Fruit fly (Drosophila melanogaster) whole organism, embryonic: ENCODE data around the gene CG9986.

ENCODE experiments used
- ATbp ChIP-seq: fragments of 200-800 bp; sonication (Bioruptor generic); optimal IDR thresholded peaks from 2 replicates; lab custom pipeline; 2017; ENCODE audit warnings: missing biosample characterization, mild to moderate bottlenecking, missing genetic modification characterization, missing genetic modification reagents
- CG10321 ChIP-seq: fragments of 200-800 bp; sonication (Bioruptor generic); IDR thresholded peaks from 2 replicates; pipeline ENCODE4 v1.3.6; 2022; ENCODE audit warnings: missing biosample characterization, missing genetic modification characterization
- CG12744 ChIP-seq: fragments of 200-800 bp; sonication (Bioruptor generic); optimal IDR thresholded peaks from 2 replicates; lab custom pipeline; 2016; ENCODE audit warnings: missing biosample characterization, missing genetic modification characterization
- CG13296 ChIP-seq: fragments of 200-800 bp; sonication (Bioruptor generic); optimal IDR thresholded peaks from 3 replicates; lab custom pipeline; 2018; ENCODE audit warnings: missing biosample characterization, mild to moderate bottlenecking, missing genetic modification characterization
- CG14860 ChIP-seq: fragments of 200-800 bp; sonication (Bioruptor generic); IDR thresholded peaks from 3 replicates; pipeline ENCODE4 v1.3.6; 2022; ENCODE audit warnings: missing biosample characterization, missing genetic modification characterization; ENCODE audit not compliant: partially characterized antibody
- CG18764 ChIP-seq: fragments of 200-800 bp; sonication (Bioruptor generic); optimal IDR thresholded peaks from 3 replicates; lab custom pipeline; 2016; ENCODE audit warnings: missing biosample characterization, missing genetic modification characterization
- CG3163 ChIP-seq: fragments of 200-800 bp; sonication (Bioruptor generic); optimal IDR thresholded peaks from 3 replicates; lab custom pipeline; 2016; ENCODE audit warnings: missing biosample characterization, missing genetic modification characterization
- CG33213 ChIP-seq: fragments of 200-800 bp; sonication (Bioruptor generic); optimal IDR thresholded peaks from 3 replicates; lab custom pipeline; 2016; ENCODE audit warnings: missing biosample characterization, missing genetic modification characterization
- CG4404 ChIP-seq: fragments of 200-800 bp; sonication (Bioruptor generic); IDR thresholded peaks from 2 replicates; pipeline ENCODE4 v1.3.6; 2022; ENCODE audit warnings: missing biosample characterization, missing genetic modification characterization
- CG7372 ChIP-seq: fragments of 200-800 bp; sonication (Bioruptor generic); IDR thresholded peaks from 2 replicates; pipeline ENCODE4 v1.3.6; 2022; ENCODE audit warnings: missing biosample characterization, missing genetic modification characterization
- CG8765 ChIP-seq: fragments of 200-800 bp; sonication (Bioruptor generic); IDR thresholded peaks from 2 replicates; pipeline ENCODE4 v1.3.6; 2022; ENCODE audit warnings: missing biosample characterization, missing genetic modification characterization
- Chrac-16 ChIP-seq: fragments of 200-800 bp; sonication (Bioruptor generic); optimal IDR thresholded peaks from 3 replicates; lab custom pipeline; 2016; ENCODE audit warnings: missing biosample characterization, missing genetic modification characterization
- Dp ChIP-seq: fragments of 200-800 bp; sonication (Bioruptor generic); optimal IDR thresholded peaks from 2 replicates; lab custom pipeline; 2018; ENCODE audit warnings: missing biosample characterization, mild to moderate bottlenecking, missing genetic modification characterization, moderate library complexity
- E2f1 ChIP-seq: fragments of 200-800 bp; sonication (Bioruptor generic); IDR thresholded peaks from 2 replicates; pipeline ENCODE4 v1.3.6; 2022; ENCODE audit warnings: missing biosample characterization, missing genetic modification characterization
- E2f2 ChIP-seq: fragments of 200-800 bp; sonication (Bioruptor generic); IDR thresholded peaks from 2 replicates; pipeline ENCODE4 v1.3.6; 2022; ENCODE audit warnings: missing biosample characterization, missing genetic modification characterization
- Eip74EF ChIP-seq, 2 experiments: fragments of 200-800 bp in 1 of 2; fragments of >200 bp in 1 of 2; sonication (Bioruptor generic) in 1 of 2; optimal IDR thresholded peaks; 2 replicates each; lab custom pipeline; 2017 to 2019; ENCODE audit warnings: missing biosample characterization in 2 of 2, missing genetic modification characterization in 2 of 2, mild to moderate bottlenecking in 1 of 2, moderate library complexity in 1 of 2
- Elba2 ChIP-seq: fragments of 200-800 bp; sonication (Bioruptor generic); optimal IDR thresholded peaks from 3 replicates; lab custom pipeline; 2016; ENCODE audit warnings: missing biosample characterization, missing genetic modification characterization
- Ets97D ChIP-seq: fragments of 200-800 bp; sonication (Bioruptor generic); optimal IDR thresholded peaks from 3 replicates; lab custom pipeline; 2016; ENCODE audit warnings: missing biosample characterization, missing genetic modification characterization
- Hey ChIP-seq: fragments of 200-800 bp; sonication (Bioruptor generic); optimal IDR thresholded peaks from 3 replicates; lab custom pipeline; 2018; ENCODE audit warnings: missing biosample characterization, mild to moderate bottlenecking, missing genetic modification characterization
- Hr3 ChIP-seq: fragments of 200-800 bp; sonication (Bioruptor generic); optimal IDR thresholded peaks from 3 replicates; lab custom pipeline; 2016; ENCODE audit warnings: missing biosample characterization, missing genetic modification characterization
- Hr39 ChIP-seq: fragments of >200 bp; optimal IDR thresholded peaks from 2 replicates; lab custom pipeline; 2017
- Hsf ChIP-seq: fragments of 200-800 bp; sonication (Bioruptor generic); optimal IDR thresholded peaks from 3 replicates; lab custom pipeline; 2016; ENCODE audit warnings: missing biosample characterization, missing genetic modification characterization
- MTF-1 ChIP-seq: fragments of 200-800 bp; sonication (Bioruptor generic); optimal IDR thresholded peaks from 2 replicates; lab custom pipeline; 2018; ENCODE audit warnings: missing biosample characterization, mild to moderate bottlenecking, missing genetic modification characterization, borderline replicate concordance
- Med ChIP-seq: fragments of 200-800 bp; sonication (Bioruptor generic); peaks from one replicate; lab custom pipeline; 2016; ENCODE audit warnings: missing biosample characterization, missing genetic modification characterization, mild to moderate bottlenecking, inconsistent platforms, moderate library complexity
- Myb ChIP-seq: fragments of 200-800 bp; sonication (Bioruptor generic); optimal IDR thresholded peaks from 2 replicates; lab custom pipeline; 2016; ENCODE audit warnings: missing biosample characterization, missing genetic modification characterization
- NC2β ChIP-seq: fragments of 200-800 bp; sonication (Bioruptor generic); optimal IDR thresholded peaks from 2 replicates; lab custom pipeline; 2016; ENCODE audit warnings: missing biosample characterization, missing genetic modification characterization
- Nf-YC ChIP-seq: fragments of 200-800 bp; optimal IDR thresholded peaks from 3 replicates; lab custom pipeline; 2019; ENCODE audit warnings: missing biosample characterization, mild to moderate bottlenecking, missing genetic modification characterization, moderate library complexity
- Poxn ChIP-seq: fragments of 200-800 bp; sonication (Bioruptor generic); IDR thresholded peaks from 2 replicates; pipeline ENCODE4 v1.3.6; 2022; ENCODE audit warnings: missing biosample characterization, missing genetic modification characterization
- Spps ChIP-seq: fragments of 200-800 bp; sonication (Bioruptor generic); optimal IDR thresholded peaks from 2 replicates; lab custom pipeline; 2018; ENCODE audit warnings: missing biosample characterization, mild to moderate bottlenecking, missing genetic modification characterization
- TFAM ChIP-seq: fragments of 200-800 bp; sonication (Bioruptor generic); optimal IDR thresholded peaks from 2 replicates; lab custom pipeline; 2017; ENCODE audit warnings: missing biosample characterization, missing genetic modification characterization, inconsistent platforms
- Xrp1 ChIP-seq: fragments of 200-800 bp; sonication (Bioruptor generic); IDR thresholded peaks from 2 replicates; pipeline ENCODE4 v1.3.6; 2022; ENCODE audit warnings: missing biosample characterization, missing genetic modification characterization
- amos ChIP-seq: fragments of 200-800 bp; sonication (Bioruptor generic); IDR thresholded peaks from 2 replicates; pipeline ENCODE4 v1.3.6; 2022; ENCODE audit warnings: missing biosample characterization, missing genetic modification characterization; ENCODE audit not compliant: partially characterized antibody
- cato ChIP-seq: fragments of 200-800 bp; sonication (Bioruptor generic); optimal IDR thresholded peaks from 2 replicates; lab custom pipeline; 2016; ENCODE audit warnings: missing biosample characterization, missing genetic modification characterization, borderline replicate concordance
- crol ChIP-seq: fragments of 200-800 bp; sonication (Bioruptor generic); IDR thresholded peaks from 2 replicates; pipeline ENCODE4 v1.3.6; 2022; ENCODE audit warnings: missing biosample characterization, missing genetic modification characterization
- da ChIP-seq: fragments of 200-800 bp; sonication (Bioruptor generic); optimal IDR thresholded peaks from 2 replicates; lab custom pipeline; 2016; ENCODE audit warnings: missing biosample characterization, missing genetic modification characterization
- dmrt99B ChIP-seq: fragments of 200-800 bp; sonication (Bioruptor generic); optimal IDR thresholded peaks from 2 replicates; lab custom pipeline; 2018; ENCODE audit warnings: missing biosample characterization, mild to moderate bottlenecking, missing genetic modification characterization, moderate library complexity
- ems ChIP-seq: fragments of 200-800 bp; sonication (Bioruptor generic); optimal IDR thresholded peaks from 3 replicates; lab custom pipeline; 2016; ENCODE audit warnings: missing biosample characterization, missing genetic modification characterization
- eve ChIP-seq, 2 experiments: fragments of >200 bp; optimal IDR thresholded peaks; 2 replicates each; lab custom pipeline; 2017; ENCODE audit warnings: missing biosample characterization in 2 of 2, missing genetic modification characterization in 2 of 2
- eyg ChIP-seq: fragments of 200-800 bp; sonication (Bioruptor generic); optimal IDR thresholded peaks from 3 replicates; lab custom pipeline; 2016; ENCODE audit warnings: missing biosample characterization, missing genetic modification characterization
- lola ChIP-seq, 3 experiments: fragments of >200 bp in 2 of 3; fragments of 200-800 bp in 1 of 3; sonication (Bioruptor generic) in 1 of 3; optimal IDR thresholded peaks; 2 replicates each; lab custom pipeline; 2017 to 2019; ENCODE audit warnings: missing biosample characterization in 3 of 3, missing genetic modification characterization in 3 of 3, mild to moderate bottlenecking in 1 of 3, moderate library complexity in 1 of 3
- luna ChIP-seq: fragments of 200-800 bp; sonication (Bioruptor generic); optimal IDR thresholded peaks from 2 replicates; lab custom pipeline; 2016; ENCODE audit warnings: missing biosample characterization, missing genetic modification characterization
- nerfin-1 ChIP-seq: fragments of 200-800 bp; sonication (Bioruptor generic); optimal IDR thresholded peaks from 3 replicates; lab custom pipeline; 2019; ENCODE audit warnings: missing biosample characterization, mild to moderate bottlenecking, missing genetic modification characterization, moderate library complexity
- pan ChIP-seq, 4 experiments: fragments of >200 bp in 3 of 4; fragments of 200-800 bp in 1 of 4; sonication (Bioruptor generic) in 1 of 4; optimal IDR thresholded peaks in 3 of 4; IDR thresholded peaks in 1 of 4; 2 replicates each; pipeline versions ENCODE4 v1.3.6 to Lab custom; 2017 to 2022; ENCODE audit warnings: missing biosample characterization in 2 of 4, missing genetic modification characterization in 2 of 4, mixed read lengths in 1 of 4
- pho ChIP-seq: fragments of 200-800 bp; sonication (Bioruptor generic); optimal IDR thresholded peaks from 2 replicates; lab custom pipeline; 2016; ENCODE audit warnings: missing biosample characterization, missing genetic modification characterization
- repo ChIP-seq: fragments of 200-800 bp; sonication (Bioruptor generic); optimal IDR thresholded peaks from 2 replicates; lab custom pipeline; 2016; ENCODE audit warnings: missing biosample characterization, missing genetic modification characterization
- seq ChIP-seq: fragments of 200-800 bp; sonication (Bioruptor generic); IDR thresholded peaks from 2 replicates; pipeline ENCODE4 v1.3.6; 2022; ENCODE audit warnings: missing biosample characterization, missing genetic modification characterization
- sob ChIP-seq: fragments of 200-800 bp; sonication (Bioruptor generic); IDR thresholded peaks from 2 replicates; pipeline ENCODE4 v1.3.6; 2022; ENCODE audit warnings: missing biosample characterization, missing genetic modification characterization
- unpg ChIP-seq: fragments of 200-800 bp; sonication (Bioruptor generic); optimal IDR thresholded peaks from 3 replicates; lab custom pipeline; 2018; ENCODE audit warnings: missing biosample characterization, mild to moderate bottlenecking, missing genetic modification characterization, moderate library complexity
- usp ChIP-seq: fragments of >200 bp; optimal IDR thresholded peaks from 2 replicates; lab custom pipeline; 2017; ENCODE audit warnings: missing biosample characterization, missing genetic modification characterization
- vvl ChIP-seq: fragments of 200-800 bp; sonication (Bioruptor generic); IDR thresholded peaks from 2 replicates; pipeline ENCODE4 v1.3.6; 2022; ENCODE audit warnings: missing biosample characterization, missing genetic modification characterization
- wdn ChIP-seq: fragments of 200-800 bp; sonication (Bioruptor generic); IDR thresholded peaks from 2 replicates; pipeline ENCODE4 v1.3.6; 2022; ENCODE audit warnings: missing biosample characterization, missing genetic modification characterization
- wek ChIP-seq: fragments of 200-800 bp; sonication (Bioruptor generic); optimal IDR thresholded peaks from 3 replicates; lab custom pipeline; 2018; ENCODE audit warnings: missing biosample characterization, mild to moderate bottlenecking, missing genetic modification characterization, moderate library complexity

Gene CG9986

dm6 chr3R:28605835-28606234 is at the start of gene CG9986:
Gene CG9986 (plus strand): TSS chr3R:28606079.
- no peak for TF ChIP-seq CG33213
- no peak for TF ChIP-seq CG13296
- no peak for TF ChIP-seq cato (GFP tag; lab: Kevin White, UChicago)
- TF ChIP-seq CG8765 (GFP tag; lab: Robert Waterston, UW) = no peak
- no peak for TF ChIP-seq Nf-YC (tag; lab: Kevin White, UChicago)
- no peak for TF ChIP-seq luna (GFP tag; lab: Kevin White, UChicago)
- TF ChIP-seq ems (GFP tag; lab: Kevin White, UChicago) = no peak
- no peak for TF ChIP-seq NC2β
- TF ChIP-seq usp (GFP tag; lab: Kevin White, UChicago) = no peak
- TF ChIP-seq MTF-1 (GFP tag; lab: Kevin White, UChicago) = no peak
- TF ChIP-seq amos = peak; percentile 31; the same call in 1 of the 2 replicates
- no peak for TF ChIP-seq CG10321 (GFP tag; lab: Robert Waterston, UW)
- TF ChIP-seq Hr39 (lab: Kevin White, UChicago) = no peak
- TF ChIP-seq CG14860 (GFP tag; lab: Robert Waterston, UW) = no peak
- no peak for TF ChIP-seq Xrp1
- TF ChIP-seq Dp (GFP tag; lab: Kevin White, UChicago) = peak; percentile 67
- TF ChIP-seq wdn (GFP tag; lab: Robert Waterston, UW) = no peak
- TF ChIP-seq pan (optimal IDR thresholded peaks at IDR 0.05; lab: Kevin White, UChicago) = no peak
- TF ChIP-seq pan (GFP tag; optimal IDR thresholded peaks at IDR 0.05 in 1 of 2, IDR thresholded peaks at IDR 0.05 in 1 of 2) = no peak
- TF ChIP-seq E2f2 (GFP tag; lab: Robert Waterston, UW) = peak; percentile 68
- TF ChIP-seq CG12744 (GFP tag; lab: Kevin White, UChicago) = no peak
- TF ChIP-seq Ets97D (GFP tag; lab: Kevin White, UChicago) = peak; percentile 25
- no peak for TF ChIP-seq da
- TF ChIP-seq lola (GFP tag; optimal IDR thresholded peaks at IDR 0.05; lab: Kevin White, UChicago) = no peak
- no peak for TF ChIP-seq repo
- no peak for TF ChIP-seq wek
- TF ChIP-seq CG4404 (GFP tag; lab: Robert Waterston, UW) = no peak
- no peak for TF ChIP-seq ATbp (GFP tag; lab: Kevin White, UChicago)
- no peak for TF ChIP-seq pho (GFP tag; lab: Kevin White, UChicago)
- no peak for TF ChIP-seq Poxn (GFP tag; lab: Robert Waterston, UW)
- no peak for TF ChIP-seq unpg (GFP tag; lab: Kevin White, UChicago)
- TF ChIP-seq Hr3 (GFP tag; lab: Kevin White, UChicago) = no peak
- TF ChIP-seq seq (GFP tag; lab: Robert Waterston, UW) = no peak
- no peak for TF ChIP-seq TFAM (GFP tag; lab: Kevin White, UChicago)
- TF ChIP-seq eyg = no peak
- no peak for TF ChIP-seq Hsf (GFP tag; lab: Kevin White, UChicago)
- no peak for TF ChIP-seq dmrt99B (tag; lab: Kevin White, UChicago)
- no peak for TF ChIP-seq Hey (tag; lab: Kevin White, UChicago)
- TF ChIP-seq CG7372 (GFP tag; lab: Robert Waterston, UW) = no peak
- no peak for TF ChIP-seq Eip74EF (GFP tag; optimal IDR thresholded peaks at IDR 0.05; lab: Kevin White, UChicago)
- TF ChIP-seq Elba2 (GFP tag; lab: Kevin White, UChicago) = no peak
- no peak for TF ChIP-seq CG3163 (GFP tag; lab: Kevin White, UChicago)
- no peak for TF ChIP-seq vvl (GFP tag; lab: Robert Waterston, UW)
- peak; percentile 75 for TF ChIP-seq Myb
- no peak for TF ChIP-seq nerfin-1 (tag; lab: Kevin White, UChicago)
- TF ChIP-seq E2f1 = no peak
- no peak for TF ChIP-seq crol (GFP tag; lab: Robert Waterston, UW)
- TF ChIP-seq Spps (tag; lab: Kevin White, UChicago) = no peak
- no peak for TF ChIP-seq CG18764 (GFP tag; lab: Kevin White, UChicago)
- no peak for TF ChIP-seq sob (GFP tag; lab: Robert Waterston, UW)
- TF ChIP-seq Med (GFP tag; lab: Kevin White, UChicago) = peak; percentile 64
- TF ChIP-seq eve (GFP tag; optimal IDR thresholded peaks at IDR 0.05; lab: Kevin White, UChicago) = no peak
- no peak for TF ChIP-seq Chrac-16
